Worm (Caenorhabditis elegans): Measurements from ENCODE around the gene nlp-52.

- TF ChIP-seq ztf-29 (GFP tag; IDR thresholded peaks at IDR 0.05) = no peak
- TF ChIP-seq med-1 (GFP tag; optimal IDR thresholded peaks at IDR 0.05; ENCODE audit: insufficient read depth) = no peak
These were observed 1.9 kb upstream of the nlp-52 start for ce11 chrIII:759675-760074.
